Worm (Caenorhabditis elegans): Measurements from ENCODE around the gene F13B12.6.
A peak's percentile ranks its signal among the peaks of the same experiment; 100 is the strongest.

F13B12.6 gene

ce11 chrIV:10425129-10425528 is 7.4 kb upstream of the F13B12.6 start:
- no peak for TF ChIP-seq pqm-1 (tag; optimal IDR thresholded peaks at IDR 0.05)
- no peak for TF ChIP-seq mdl-1 (tag; optimal IDR thresholded peaks at IDR 0.05)
- TF ChIP-seq R02D3.7 (tag; optimal IDR thresholded peaks at IDR 0.05) = no peak
- TF ChIP-seq nhr-23 (tag; optimal IDR thresholded peaks at IDR 0.05) = no peak
- TF ChIP-seq snpc-4 (tag; optimal IDR thresholded peaks at IDR 0.05) = no peak
- TF ChIP-seq lin-15B (tag; optimal IDR thresholded peaks at IDR 0.05) = peak; percentile 25
- TF ChIP-seq unc-62 (GFP tag; optimal IDR thresholded peaks at IDR 0.05) = no peak
- TF ChIP-seq aly-2 (tag; optimal IDR thresholded peaks at IDR 0.05) = no peak
- no peak for TF ChIP-seq daf-12 (tag; optimal IDR thresholded peaks at IDR 0.05)
- peak; percentile 69 for TF ChIP-seq hmg-11 (tag; optimal IDR thresholded peaks at IDR 0.05)
- TF ChIP-seq lsy-12 (tag; optimal IDR thresholded peaks at IDR 0.05) = no peak
- no peak for TF ChIP-seq mml-1 (tag; optimal IDR thresholded peaks at IDR 0.05)
- no peak for TF ChIP-seq zag-1 (tag; optimal IDR thresholded peaks at IDR 0.05)
- no peak for TF ChIP-seq ztf-4 (tag; optimal IDR thresholded peaks at IDR 0.05)
- TF ChIP-seq nhr-67 (tag; optimal IDR thresholded peaks at IDR 0.05) = no peak
- no peak for TF ChIP-seq nhr-12 (tag; optimal IDR thresholded peaks at IDR 0.05)
- TF ChIP-seq pha-4 (tag; optimal IDR thresholded peaks at IDR 0.05) = peak; percentile 65
- no peak for TF ChIP-seq nhr-11 (tag; optimal IDR thresholded peaks at IDR 0.05)
- no peak for TF ChIP-seq elt-3 (tag; optimal IDR thresholded peaks at IDR 0.05)
- no peak for TF ChIP-seq tbx-2 (tag; optimal IDR thresholded peaks at IDR 0.05)
- TF ChIP-seq ceh-28 (tag; optimal IDR thresholded peaks at IDR 0.05) = no peak
- TF ChIP-seq fos-1 (tag; optimal IDR thresholded peaks at IDR 0.05) = no peak
- TF ChIP-seq ZK546.5 (tag; optimal IDR thresholded peaks at IDR 0.05) = no peak
- no peak for TF ChIP-seq ztf-11 (tag; optimal IDR thresholded peaks at IDR 0.05)
- TF ChIP-seq nhr-43 (tag; optimal IDR thresholded peaks at IDR 0.05; ENCODE audit: poor library complexity, severe bottlenecking) = no peak
- TF ChIP-seq ama-1 (optimal IDR thresholded peaks at IDR 0.05) = no peak
- no peak for TF ChIP-seq nhr-28 (tag; optimal IDR thresholded peaks at IDR 0.05)
- TF ChIP-seq elt-2 (tag; optimal IDR thresholded peaks at IDR 0.05) = peak; percentile 33
- no peak for TF ChIP-seq nhr-237 (tag; optimal IDR thresholded peaks at IDR 0.05)
- peak; percentile 56 for TF ChIP-seq nfya-1 (tag; optimal IDR thresholded peaks at IDR 0.05; ENCODE audit: insufficient read depth)
- peak; percentile 28 for TF ChIP-seq nhr-25 (tag; optimal IDR thresholded peaks at IDR 0.05)
- no peak for TF ChIP-seq lin-39 (tag; optimal IDR thresholded peaks at IDR 0.05)
- TF ChIP-seq skn-1 (tag; optimal IDR thresholded peaks at IDR 0.05) = no peak
- no peak for TF ChIP-seq elt-1 (tag; optimal IDR thresholded peaks at IDR 0.05)
- no peak for TF ChIP-seq ceh-16 (tag; optimal IDR thresholded peaks at IDR 0.05)
- TF ChIP-seq nhr-76 (tag; optimal IDR thresholded peaks at IDR 0.05) = no peak
- TF ChIP-seq fkh-2 (tag; optimal IDR thresholded peaks at IDR 0.05) = no peak
- no peak for TF ChIP-seq ceh-9 (tag; optimal IDR thresholded peaks at IDR 0.05)
- no peak for TF ChIP-seq unc-39 (tag; optimal IDR thresholded peaks at IDR 0.05)

- TF ChIP-seq zag-1 (tag; optimal IDR thresholded peaks at IDR 0.05) (peak; percentile 25), tbx-2 (tag; optimal IDR thresholded peaks at IDR 0.05) (no peak), sea-2 (GFP tag; optimal IDR thresholded peaks at IDR 0.05) (no peak), fos-1 (tag; optimal IDR thresholded peaks at IDR 0.05) (no peak)
Measured at ce11 chrIV:10424535-10424934, 6.9 kb upstream of the F13B12.6 start, which contains the start of gene F13B12.1. Gene F13B12.1 (minus strand): TSS chrIV:10424635.

- TF ChIP-seq pha-4 (tag; optimal IDR thresholded peaks at IDR 0.05) (no peak), fkh-10 (GFP tag; optimal IDR thresholded peaks at IDR 0.05) (no peak), mml-1 (tag; optimal IDR thresholded peaks at IDR 0.05) (no peak), elt-1 (tag; optimal IDR thresholded peaks at IDR 0.05) (no peak), fos-1 (tag; optimal IDR thresholded peaks at IDR 0.05) (no peak)
Measured at ce11 chrIV:10422230-10422629, 4.5 kb upstream of the F13B12.6 start.

- TF ChIP-seq ztf-11 (tag; optimal IDR thresholded peaks at IDR 0.05) = no peak
- no peak for TF ChIP-seq snpc-4 (tag; optimal IDR thresholded peaks at IDR 0.05)
- no peak for TF ChIP-seq ceh-28 (tag; optimal IDR thresholded peaks at IDR 0.05)
- no peak for TF ChIP-seq fkh-2 (tag; optimal IDR thresholded peaks at IDR 0.05)
- TF ChIP-seq lsy-12 (tag; optimal IDR thresholded peaks at IDR 0.05) = no peak
- no peak for TF ChIP-seq nhr-43 (tag; optimal IDR thresholded peaks at IDR 0.05; ENCODE audit: poor library complexity, severe bottlenecking)
- no peak for TF ChIP-seq aly-2 (tag; optimal IDR thresholded peaks at IDR 0.05)
- TF ChIP-seq nhr-77 (tag; optimal IDR thresholded peaks at IDR 0.05) = no peak
- no peak for TF ChIP-seq eor-1 (tag; optimal IDR thresholded peaks at IDR 0.05)
- no peak for TF ChIP-seq hmg-11 (tag; optimal IDR thresholded peaks at IDR 0.05)
- no peak for TF ChIP-seq fos-1 (tag; optimal IDR thresholded peaks at IDR 0.05)
- TF ChIP-seq nhr-76 (tag; optimal IDR thresholded peaks at IDR 0.05) = no peak
- no peak for TF ChIP-seq nfya-1 (tag; optimal IDR thresholded peaks at IDR 0.05; ENCODE audit: insufficient read depth)
Measured at ce11 chrIV:10421256-10421655, 3.6 kb upstream of the F13B12.6 start.

Measured in whole organism, L3 larva.